Worm (Caenorhabditis elegans) whole organism, late embryonic: ENCODE data around the gene T09A5.14.

Experiments used
- C38D4.7 ChIP-seq: fragments of 200-800 bp; sonication (Bioruptor generic); optimal IDR thresholded peaks from 2 replicates; lab custom pipeline; 2018; ENCODE audit warnings: mild to moderate bottlenecking, missing genetic modification characterization, moderate library complexity, missing compliant biosample characterization
- K02D7.2 ChIP-seq: sonication (generic microtip); optimal IDR thresholded peaks from 2 replicates; lab custom pipeline; 2017; ENCODE audit warnings: mild to moderate bottlenecking, missing genetic modification characterization, missing compliant biosample characterization
- K09A11.1 ChIP-seq: sonication (generic microtip); optimal IDR thresholded peaks from 2 replicates; lab custom pipeline; 2017; ENCODE audit warnings: antibody characterized with exemption, mild to moderate bottlenecking, missing genetic modification characterization, missing compliant biosample characterization; ENCODE audit not compliant: insufficient read depth
- T23F11.4 ChIP-seq: fragments of 200-800 bp; sonication (Bioruptor generic); optimal IDR thresholded peaks from 2 replicates; lab custom pipeline; 2018; ENCODE audit warnings: mild to moderate bottlenecking, missing genetic modification characterization, missing compliant biosample characterization
- Y22D7AL.16 ChIP-seq: sonication (generic microtip); optimal IDR thresholded peaks from 2 replicates; lab custom pipeline; 2016; ENCODE audit warnings: missing genetic modification characterization, missing compliant biosample characterization
- ama-1 ChIP-seq: fragments of 150-350 bp; optimal IDR thresholded peaks from 2 replicates; lab custom pipeline; 2014
- ceh-14 ChIP-seq: sonication (generic microtip); optimal IDR thresholded peaks from 2 replicates; lab custom pipeline; 2016; ENCODE audit warnings: missing genotype, missing genetic modification characterization, missing compliant biosample characterization
- ceh-2 ChIP-seq: sonication (generic microtip); optimal IDR thresholded peaks from 2 replicates; lab custom pipeline; 2016; ENCODE audit warnings: missing genotype, missing genetic modification characterization, missing compliant biosample characterization
- ceh-24 ChIP-seq: sonication (generic microtip); optimal IDR thresholded peaks from 2 replicates; lab custom pipeline; 2016; ENCODE audit warnings: mild to moderate bottlenecking, missing genetic modification characterization, missing compliant biosample characterization
- ceh-30 ChIP-seq: fragments of 150-350 bp; optimal IDR thresholded peaks from 2 replicates; lab custom pipeline; 2014; ENCODE audit warnings: missing biosample characterization, missing genetic modification characterization
- ceh-31 ChIP-seq: sonication (generic microtip); optimal IDR thresholded peaks from 2 replicates; lab custom pipeline; 2016; ENCODE audit warnings: missing genetic modification characterization, missing compliant biosample characterization
- ceh-34 ChIP-seq: sonication (generic microtip); optimal IDR thresholded peaks from 2 replicates; lab custom pipeline; 2016; ENCODE audit warnings: mild to moderate bottlenecking, missing genetic modification characterization, missing compliant biosample characterization
- ceh-6 ChIP-seq: fragments of 200-800 bp; sonication (Bioruptor generic); optimal IDR thresholded peaks from 2 replicates; lab custom pipeline; 2018; ENCODE audit warnings: mild to moderate bottlenecking, missing genetic modification characterization, missing compliant biosample characterization
- che-1 ChIP-seq: sonication (generic microtip); optimal IDR thresholded peaks from 2 replicates; lab custom pipeline; 2016; ENCODE audit warnings: mild to moderate bottlenecking, missing genetic modification characterization, missing compliant biosample characterization
- elt-4 ChIP-seq: sonication (generic microtip); optimal IDR thresholded peaks from 2 replicates; lab custom pipeline; 2016; ENCODE audit warnings: missing genetic modification characterization, missing compliant biosample characterization
- fax-1 ChIP-seq: sonication (generic microtip); optimal IDR thresholded peaks from 2 replicates; lab custom pipeline; 2016; ENCODE audit warnings: missing genotype, missing genetic modification characterization, missing compliant biosample characterization
- fkh-10 ChIP-seq: fragments of 150-350 bp; optimal IDR thresholded peaks from 2 replicates; lab custom pipeline; 2014; ENCODE audit warnings: missing biosample characterization, missing genetic modification reagents, missing genetic modification characterization
- gmeb-2 ChIP-seq: sonication (generic microtip); optimal IDR thresholded peaks from 2 replicates; lab custom pipeline; 2016; ENCODE audit warnings: missing genetic modification characterization, inconsistent platforms, missing compliant biosample characterization
- hlh-13 ChIP-seq: fragments of 200-800 bp; sonication (Bioruptor generic); optimal IDR thresholded peaks from 2 replicates; lab custom pipeline; 2018; ENCODE audit warnings: mild to moderate bottlenecking, missing genetic modification characterization, missing compliant biosample characterization
- hlh-30 ChIP-seq: sonication (generic microtip); optimal IDR thresholded peaks from 2 replicates; lab custom pipeline; 2017; ENCODE audit warnings: antibody characterized with exemption, missing genetic modification characterization, missing compliant biosample characterization; ENCODE audit not compliant: insufficient read depth
- hlh-8 ChIP-seq: sonication (generic microtip); optimal IDR thresholded peaks from 2 replicates; lab custom pipeline; 2016; ENCODE audit warnings: missing genotype, missing genetic modification characterization, missing compliant biosample characterization
- lin-11 ChIP-seq: fragments of 200-800 bp; sonication (Bioruptor generic); optimal IDR thresholded peaks from 2 replicates; lab custom pipeline; 2018; ENCODE audit warnings: mild to moderate bottlenecking, missing genetic modification characterization, missing compliant biosample characterization
- nhr-11 ChIP-seq: fragments of 150-350 bp; optimal IDR thresholded peaks from 2 replicates; lab custom pipeline; 2014; ENCODE audit warnings: missing biosample characterization, missing genetic modification characterization
- nhr-232 ChIP-seq: sonication (generic microtip); optimal IDR thresholded peaks from 2 replicates; lab custom pipeline; 2016; ENCODE audit warnings: missing genetic modification characterization, missing compliant biosample characterization
- odd-2 ChIP-seq: sonication (generic microtip); optimal IDR thresholded peaks from 2 replicates; lab custom pipeline; 2017; ENCODE audit warnings: antibody characterized with exemption, mild to moderate bottlenecking, missing genetic modification characterization, missing compliant biosample characterization
- pag-3 ChIP-seq: sonication (generic microtip); optimal IDR thresholded peaks from 2 replicates; lab custom pipeline; 2016; ENCODE audit warnings: missing compliant biosample characterization, missing genetic modification characterization, borderline replicate concordance
- pat-9 ChIP-seq: fragments of 200-800 bp; sonication (Bioruptor generic); optimal IDR thresholded peaks from 2 replicates; lab custom pipeline; 2018; ENCODE audit warnings: mild to moderate bottlenecking, missing genetic modification characterization, moderate library complexity, missing compliant biosample characterization
- pqm-1 ChIP-seq: sonication (generic microtip); optimal IDR thresholded peaks from 2 replicates; lab custom pipeline; 2016; ENCODE audit warnings: missing genetic modification characterization, missing compliant biosample characterization
- ref-2 ChIP-seq: sonication (generic microtip); optimal IDR thresholded peaks from 2 replicates; lab custom pipeline; 2016; ENCODE audit warnings: missing genetic modification characterization, missing compliant biosample characterization
- rnt-1 ChIP-seq: sonication (generic microtip); optimal IDR thresholded peaks from 2 replicates; lab custom pipeline; 2016; ENCODE audit warnings: missing genetic modification characterization, missing compliant biosample characterization
- sox-2 ChIP-seq: fragments of 200-800 bp; sonication (Bioruptor generic); IDR thresholded peaks from 2 replicates; pipeline ENCODE4 v1.3.6; 2022; ENCODE audit warnings: missing genetic modification reagents, missing genetic modification characterization, missing compliant biosample characterization
- sox-4 ChIP-seq: sonication (generic microtip); optimal IDR thresholded peaks from 2 replicates; lab custom pipeline; 2017; ENCODE audit warnings: mild to moderate bottlenecking, missing genetic modification characterization, inconsistent platforms, missing compliant biosample characterization
- syd-9 ChIP-seq: sonication (generic microtip); optimal IDR thresholded peaks from 2 replicates; lab custom pipeline; 2016; ENCODE audit warnings: mild to moderate bottlenecking, missing genetic modification characterization, moderate library complexity, missing compliant biosample characterization
- tbx-2 ChIP-seq: sonication (generic microtip); optimal IDR thresholded peaks from 2 replicates; lab custom pipeline; 2016; ENCODE audit warnings: missing genetic modification characterization, missing compliant biosample characterization
- ttx-3 ChIP-seq: sonication (generic microtip); optimal IDR thresholded peaks from 2 replicates; lab custom pipeline; 2016; ENCODE audit warnings: missing genetic modification reagents, missing genetic modification characterization, missing compliant biosample characterization
- unc-3 ChIP-seq, 2 experiments: fragments of 200-800 bp in 1 of 2; sonication (Bioruptor generic) in 1 of 2; sonication (generic microtip) in 1 of 2; conservative IDR thresholded peaks in 1 of 2; optimal IDR thresholded peaks in 1 of 2; 2 replicates each; pipeline versions ENCODE4 v1.3.6 to Lab custom; 2016 to 2022; ENCODE audit warnings: missing compliant biosample characterization in 2 of 2, missing genetic modification characterization in 2 of 2, missing genetic modification reagents in 1 of 2
- unc-42 ChIP-seq: sonication (generic microtip); optimal IDR thresholded peaks from 2 replicates; lab custom pipeline; 2016; ENCODE audit warnings: missing genotype, missing genetic modification characterization, missing compliant biosample characterization
- unc-55 ChIP-seq: sonication (generic microtip); optimal IDR thresholded peaks from 2 replicates; lab custom pipeline; 2017; ENCODE audit warnings: missing biosample characterization, missing genetic modification reagents, missing genetic modification characterization

Gene T09A5.14

DNA sequence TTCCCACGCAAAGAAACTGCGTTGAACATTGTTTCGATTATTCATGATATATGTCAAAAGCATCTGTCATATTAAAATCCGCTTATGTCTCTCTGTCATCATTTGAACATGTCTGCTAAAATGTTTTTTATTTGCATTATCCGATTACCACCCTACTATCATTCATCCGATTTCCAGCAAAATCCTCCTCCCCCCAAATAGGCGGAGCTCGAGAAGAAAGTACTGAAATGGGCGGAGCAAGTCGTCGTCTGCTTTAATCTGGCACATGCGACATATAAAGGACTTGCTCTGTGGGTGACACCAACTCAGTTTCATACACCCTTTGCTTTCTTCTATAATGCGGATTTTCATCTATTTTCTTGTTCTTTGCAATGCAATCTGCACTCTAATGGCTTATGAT, at the start of gene T09A5.14:
TSS of gene T09A5.14 (plus strand) at position 301 of the 400 bp plus-strand sequence.
- TF ChIP-seq T23F11.4 (GFP tag; lab: Kevin White, UChicago) (no peak), nhr-11 (tag; lab: Kevin White, UChicago) (no peak), lin-11 (tag; lab: Kevin White, UChicago) (no peak), unc-3 (GFP tag; conservative IDR thresholded peaks at IDR 0.05; lab: Robert Waterston, UW) (no peak), unc-3 (tag; optimal IDR thresholded peaks at IDR 0.05; lab: Kevin White, UChicago) (no peak), unc-42 (tag; lab: Kevin White, UChicago) (no peak), ceh-34 (no peak), gmeb-2 (tag; lab: Kevin White, UChicago) (no peak), ref-2 (tag; lab: Kevin White, UChicago) (no peak), nhr-232 (tag; lab: Kevin White, UChicago) (no peak), fkh-10 (GFP tag; lab: Kevin White, UChicago) (no peak), pat-9 (tag; lab: Kevin White, UChicago) (no peak), pag-3 (no peak)
- TF ChIP-seq, all 69 proteins: peak for 0

DNA sequence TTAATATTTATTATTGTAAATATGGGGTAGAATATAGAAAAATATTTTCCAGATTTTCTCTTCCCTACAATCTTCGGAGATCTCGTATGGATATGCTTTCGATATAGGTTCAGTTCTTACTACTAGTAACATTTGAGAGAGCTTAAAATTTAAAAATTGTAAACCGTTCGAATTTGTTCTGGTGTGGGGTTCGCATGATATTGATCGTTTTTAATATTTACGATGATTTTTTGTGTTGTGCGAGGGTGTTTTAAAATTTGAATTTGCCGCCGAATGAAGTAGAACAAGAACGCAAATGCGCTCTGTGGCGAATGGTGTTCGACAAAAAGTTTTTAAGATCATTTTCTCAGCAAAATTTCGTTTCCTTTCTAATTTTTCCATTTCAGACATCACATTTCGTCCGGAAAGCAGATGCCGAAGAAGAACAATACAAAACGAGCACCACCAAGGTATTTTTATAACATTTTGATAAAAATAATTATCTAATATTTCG, 48.6 kb upstream of the T09A5.14 start, which contains the start of gene skr-17:
TSS of gene skr-17 (plus strand) at position 51 of the 493 bp plus-strand sequence.
- TF ChIP-seq odd-2 (tag; lab: Kevin White, UChicago) (no peak), lin-11 (tag; lab: Kevin White, UChicago) (no peak), ceh-2 (tag; lab: Kevin White, UChicago) (no peak), hlh-30 (tag; lab: Kevin White, UChicago) (no peak), ama-1 (lab: Kevin White, UChicago) (no peak), pat-9 (tag; lab: Kevin White, UChicago) (no peak), hlh-8 (tag; lab: Kevin White, UChicago) (no peak), rnt-1 (tag; lab: Kevin White, UChicago) (no peak), fax-1 (tag; lab: Kevin White, UChicago) (no peak), ceh-30 (tag; lab: Kevin White, UChicago) (no peak), sox-4 (no peak), ceh-14 (no peak)

DNA sequence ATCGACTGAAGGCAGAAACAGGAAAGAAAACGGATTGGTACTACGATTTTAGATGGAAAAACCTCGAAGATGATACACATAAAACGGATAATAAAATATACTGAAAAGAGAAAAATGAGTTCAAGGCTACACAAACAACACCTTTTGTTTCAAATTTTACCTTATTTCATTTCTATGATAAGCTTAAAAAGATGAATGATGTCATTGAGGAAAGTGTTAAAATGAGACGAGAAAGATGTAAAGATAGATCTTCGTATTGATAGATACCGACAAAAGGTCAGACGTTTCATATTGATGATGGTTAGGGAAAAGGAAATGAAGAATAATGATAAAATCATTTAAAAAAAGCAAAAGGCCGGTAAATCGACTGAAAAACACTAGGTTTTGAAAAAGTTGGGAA, 42.5 kb upstream of the T09A5.14 start:
- TF ChIP-seq elt-4 (tag; lab: Kevin White, UChicago) (no peak), syd-9 (tag; lab: Kevin White, UChicago) (no peak), ceh-24 (tag; lab: Kevin White, UChicago) (no peak), ttx-3 (tag; lab: Kevin White, UChicago) (no peak), rnt-1 (tag; lab: Kevin White, UChicago) (no peak), sox-4 (no peak), Y22D7AL.16 (tag; lab: Kevin White, UChicago) (no peak), hlh-13 (no peak), K09A11.1 (no peak), C38D4.7 (GFP tag; lab: Kevin White, UChicago) (no peak), ceh-6 (no peak), T23F11.4 (GFP tag; lab: Kevin White, UChicago) (no peak), che-1 (tag; lab: Kevin White, UChicago) (no peak), ceh-31 (no peak), sox-2 (no peak), K02D7.2 (tag; lab: Kevin White, UChicago) (no peak), pqm-1 (tag; lab: Kevin White, UChicago) (no peak), tbx-2 (tag; lab: Kevin White, UChicago) (no peak), unc-55 (GFP tag; lab: Kevin White, UChicago) (no peak), ceh-14 (no peak)
